Worm (Caenorhabditis elegans) whole organism, L4 larva: ENCODE results near the gene C16C8.9.

Experiments
- F37D6.2 ChIP-seq: sonication (generic microtip); optimal IDR thresholded peaks from 2 replicates; lab custom pipeline; 2016; ENCODE audit warnings: mild to moderate bottlenecking, missing genetic modification characterization, missing compliant biosample characterization
- aly-2 ChIP-seq: sonication (generic microtip); optimal IDR thresholded peaks from 2 replicates; lab custom pipeline; 2018; ENCODE audit warnings: missing biosample characterization, missing genetic modification characterization
- arid-1 ChIP-seq: fragments of 200-800 bp; sonication (Bioruptor generic); conservative IDR thresholded peaks from 2 replicates; pipeline ENCODE4 v1.3.6; 2022; ENCODE audit warnings: missing genetic modification reagents, missing genetic modification characterization, missing compliant biosample characterization
- ceh-28 ChIP-seq: fragments of 150-350 bp; optimal IDR thresholded peaks from 2 replicates; lab custom pipeline; 2014; ENCODE audit warnings: missing biosample characterization, missing genetic modification reagents, missing genetic modification characterization
- lin-13 ChIP-seq: fragments of 150-350 bp; optimal IDR thresholded peaks from 2 replicates; lab custom pipeline; 2014; ENCODE audit warnings: missing biosample characterization, missing genetic modification reagents, missing genetic modification characterization
- lin-39 ChIP-seq: fragments of 150-350 bp; optimal IDR thresholded peaks from 2 replicates; lab custom pipeline; 2014; ENCODE audit warnings: missing biosample characterization, missing genetic modification reagents, missing genetic modification characterization
- mep-1 ChIP-seq: fragments of 150-350 bp; sonication (generic microtip); optimal IDR thresholded peaks from 3 replicates; lab custom pipeline; 2014; ENCODE audit warnings: missing biosample characterization, missing genetic modification characterization
- pqm-1 ChIP-seq: sonication (generic microtip); optimal IDR thresholded peaks from 2 replicates; lab custom pipeline; 2017; ENCODE audit warnings: missing biosample characterization, missing genetic modification characterization
- skn-1 ChIP-seq: fragments of 150-350 bp; optimal IDR thresholded peaks from 2 replicates; lab custom pipeline; 2014; ENCODE audit warnings: missing biosample characterization, missing genetic modification characterization
- snpc-4 ChIP-seq: fragments of 150-350 bp; optimal IDR thresholded peaks from 2 replicates; lab custom pipeline; 2014; ENCODE audit warnings: missing biosample characterization, missing genetic modification characterization
- unc-39 ChIP-seq: sonication (generic microtip); optimal IDR thresholded peaks from 2 replicates; lab custom pipeline; 2017; ENCODE audit warnings: missing biosample characterization, missing genetic modification characterization
- ztf-11 ChIP-seq: fragments of 150-350 bp; optimal IDR thresholded peaks from 2 replicates; lab custom pipeline; 2014; ENCODE audit warnings: missing biosample characterization, missing genetic modification characterization

DNA sequence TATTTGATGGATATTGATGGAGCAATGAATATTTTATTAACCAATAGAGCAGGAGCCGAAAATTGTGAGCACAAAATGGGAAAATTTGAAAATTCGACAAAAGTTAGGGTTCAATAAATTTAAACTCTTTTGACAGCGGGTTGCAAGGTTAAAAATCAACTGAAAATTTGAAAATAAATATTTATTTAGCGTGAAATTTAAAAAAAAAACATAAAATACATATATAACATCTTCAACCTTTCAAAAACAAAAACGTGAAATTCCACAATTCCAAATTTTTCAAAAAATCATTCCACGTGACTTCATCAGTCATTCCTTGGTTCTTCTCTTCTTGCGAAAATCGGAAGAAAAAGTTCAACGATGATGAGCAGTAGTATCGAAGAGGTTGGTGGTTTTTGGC, 33.6 kb downstream of the C16C8.9 start, which contains the start of gene C16C8.18:
- TF ChIP-seq aly-2 (no peak), F37D6.2 (tag; lab: Kevin White, UChicago) (no peak), ceh-28 (tag; lab: Kevin White, UChicago) (no peak), ztf-11 (tag; lab: Kevin White, UChicago) (no peak), arid-1 (GFP tag; lab: Robert Waterston, UW) (no peak), unc-39 (tag; lab: Kevin White, UChicago) (no peak), skn-1 (no peak), snpc-4 (no peak), lin-39 (tag; lab: Kevin White, UChicago) (no peak), pqm-1 (tag; lab: Kevin White, UChicago) (no peak), mep-1 (tag; lab: Kevin White, UChicago) (no peak), lin-13 (GFP tag; lab: Kevin White, UChicago) (no peak)
